Fruit fly (Drosophila melanogaster) whole organism, embryonic: Measurements from ENCODE around the gene CG2772.

Experiments
- Atf-2 ChIP-seq: fragments of 200-800 bp; sonication (Bioruptor generic); optimal IDR thresholded peaks from 2 replicates; lab custom pipeline; 2016; ENCODE audit warnings: missing biosample characterization, missing genetic modification characterization
- CG10267 ChIP-seq: fragments of 200-800 bp; sonication (Bioruptor generic); optimal IDR thresholded peaks from 2 replicates; lab custom pipeline; 2018; ENCODE audit warnings: missing biosample characterization, mild to moderate bottlenecking, missing genetic modification characterization, moderate library complexity
- CG11085 ChIP-seq: fragments of 200-800 bp; sonication (Bioruptor generic); IDR thresholded peaks from 2 replicates; pipeline ENCODE4 v1.3.6; 2022; ENCODE audit warnings: missing biosample characterization, missing genetic modification characterization
- CG11695 ChIP-seq: fragments of 200-800 bp; sonication (Bioruptor generic); IDR thresholded peaks from 3 replicates; pipeline ENCODE4 v1.3.6; 2022; ENCODE audit warnings: missing biosample characterization, missing genetic modification characterization
- CG11696 ChIP-seq: fragments of 200-800 bp; sonication (Bioruptor generic); IDR thresholded peaks from 2 replicates; pipeline ENCODE4 v1.3.6; 2022; ENCODE audit warnings: missing biosample characterization, missing genetic modification characterization
- CG1233 ChIP-seq: fragments of 200-800 bp; sonication (Bioruptor generic); optimal IDR thresholded peaks from 4 replicates; lab custom pipeline; 2018; ENCODE audit warnings: missing biosample characterization, mild to moderate bottlenecking, missing genetic modification characterization
- CG12942 ChIP-seq: fragments of 200-800 bp; sonication (Bioruptor generic); optimal IDR thresholded peaks from 3 replicates; lab custom pipeline; 2016; ENCODE audit warnings: missing biosample characterization, missing genetic modification characterization
- CG13296 ChIP-seq: fragments of 200-800 bp; sonication (Bioruptor generic); optimal IDR thresholded peaks from 3 replicates; lab custom pipeline; 2018; ENCODE audit warnings: missing biosample characterization, mild to moderate bottlenecking, missing genetic modification characterization
- CG15073 ChIP-seq: fragments of 200-800 bp; sonication (Bioruptor generic); optimal IDR thresholded peaks from 2 replicates; lab custom pipeline; 2016; ENCODE audit warnings: missing biosample characterization, missing genetic modification characterization
- CG1529 ChIP-seq: fragments of 200-800 bp; sonication (Bioruptor generic); optimal IDR thresholded peaks from 3 replicates; lab custom pipeline; 2018; ENCODE audit warnings: missing biosample characterization, missing genetic modification characterization
- CG15514 ChIP-seq: fragments of 200-800 bp; sonication (Bioruptor generic); optimal IDR thresholded peaks from 3 replicates; lab custom pipeline; 2017; ENCODE audit warnings: missing biosample characterization, missing genetic modification characterization, mild to moderate bottlenecking, moderate library complexity, missing genetic modification reagents
- CG16815 ChIP-seq: fragments of 200-800 bp; sonication (Bioruptor generic); optimal IDR thresholded peaks from 3 replicates; lab custom pipeline; 2017; ENCODE audit warnings: missing biosample characterization, mild to moderate bottlenecking, missing genetic modification characterization
- CG18262 ChIP-seq: fragments of 200-800 bp; optimal IDR thresholded peaks from 3 replicates; lab custom pipeline; 2019; ENCODE audit warnings: missing biosample characterization, mild to moderate bottlenecking, missing genetic modification characterization, moderate library complexity
- CG18599 ChIP-seq: fragments of 200-800 bp; sonication (Bioruptor generic); optimal IDR thresholded peaks from 3 replicates; lab custom pipeline; 2017; ENCODE audit warnings: missing biosample characterization, missing genetic modification characterization, mild to moderate bottlenecking, moderate library complexity, missing genetic modification reagents
- CG34224 ChIP-seq: fragments of 200-800 bp; sonication (Bioruptor generic); IDR thresholded peaks from 3 replicates; pipeline ENCODE4 v1.3.6; 2022; ENCODE audit warnings: missing biosample characterization, missing genetic modification characterization; ENCODE audit not compliant: partially characterized antibody
- CG4424 ChIP-seq: fragments of 200-800 bp; sonication (Bioruptor generic); optimal IDR thresholded peaks from 3 replicates; lab custom pipeline; 2016; ENCODE audit warnings: missing biosample characterization, missing genetic modification characterization
- CG4617 ChIP-seq: fragments of 200-800 bp; sonication (Bioruptor generic); optimal IDR thresholded peaks from 3 replicates; lab custom pipeline; 2016; ENCODE audit warnings: missing biosample characterization, missing genetic modification characterization, borderline replicate concordance
- CG6683 ChIP-seq: fragments of 200-800 bp; sonication (Bioruptor generic); optimal IDR thresholded peaks from 2 replicates; lab custom pipeline; 2017; ENCODE audit warnings: missing biosample characterization, mild to moderate bottlenecking, missing genetic modification characterization, missing genetic modification reagents
- CG7271 ChIP-seq: fragments of 200-800 bp; sonication (Bioruptor generic); optimal IDR thresholded peaks from 2 replicates; lab custom pipeline; 2018; ENCODE audit warnings: missing biosample characterization, mild to moderate bottlenecking, missing genetic modification characterization, moderate library complexity
- CG8388 ChIP-seq: fragments of 200-800 bp; sonication (Bioruptor generic); optimal IDR thresholded peaks from 2 replicates; lab custom pipeline; 2019; ENCODE audit warnings: missing biosample characterization, mild to moderate bottlenecking, missing genetic modification characterization, moderate library complexity
- CG8944 ChIP-seq: fragments of 200-800 bp; sonication (Bioruptor generic); optimal IDR thresholded peaks from 3 replicates; lab custom pipeline; 2016; ENCODE audit warnings: missing biosample characterization, missing genetic modification characterization
- CG9437 ChIP-seq: fragments of 200-800 bp; sonication (Bioruptor generic); optimal IDR thresholded peaks from 2 replicates; lab custom pipeline; 2018; ENCODE audit warnings: missing biosample characterization, mild to moderate bottlenecking, missing genetic modification characterization
- CG9932 ChIP-seq: fragments of 200-800 bp; sonication (Bioruptor generic); IDR thresholded peaks from 2 replicates; pipeline ENCODE4 v1.3.6; 2022; ENCODE audit warnings: missing biosample characterization, missing genetic modification characterization
- ERR ChIP-seq: fragments of 200-800 bp; sonication (Bioruptor generic); optimal IDR thresholded peaks from 2 replicates; lab custom pipeline; 2016; ENCODE audit warnings: missing biosample characterization, missing genetic modification characterization
- Elba2 ChIP-seq: fragments of 200-800 bp; sonication (Bioruptor generic); optimal IDR thresholded peaks from 3 replicates; lab custom pipeline; 2016; ENCODE audit warnings: missing biosample characterization, missing genetic modification characterization
- Ets65A ChIP-seq: fragments of 200-800 bp; sonication (Bioruptor generic); peaks from one replicate; lab custom pipeline; 2016; ENCODE audit warnings: missing biosample characterization, missing genetic modification characterization
- Gsc ChIP-seq: fragments of 200-800 bp; sonication (Bioruptor generic); IDR thresholded peaks from 2 replicates; pipeline ENCODE4 v1.3.6; 2022; ENCODE audit warnings: missing biosample characterization, missing genetic modification characterization
- HLH54F ChIP-seq: fragments of 200-800 bp; sonication (Bioruptor generic); optimal IDR thresholded peaks from 3 replicates; lab custom pipeline; 2016; ENCODE audit warnings: missing biosample characterization, missing genetic modification characterization
- Hmr ChIP-seq: fragments of 200-800 bp; sonication (Bioruptor generic); optimal IDR thresholded peaks from 3 replicates; lab custom pipeline; 2017; ENCODE audit warnings: mild to moderate bottlenecking, missing biosample characterization, missing genetic modification reagents, missing genetic modification characterization
- Hr3 ChIP-seq: fragments of 200-800 bp; sonication (Bioruptor generic); optimal IDR thresholded peaks from 3 replicates; lab custom pipeline; 2016; ENCODE audit warnings: missing biosample characterization, missing genetic modification characterization
- Nf-YB ChIP-seq: fragments of 200-800 bp; sonication (Bioruptor generic); optimal IDR thresholded peaks from 3 replicates; lab custom pipeline; 2019; ENCODE audit warnings: missing biosample characterization, mild to moderate bottlenecking, missing genetic modification characterization, moderate library complexity
- NfI ChIP-seq: fragments of 200-800 bp; sonication (Bioruptor generic); optimal IDR thresholded peaks from 3 replicates; lab custom pipeline; 2018; ENCODE audit warnings: missing biosample characterization, mild to moderate bottlenecking, missing genetic modification characterization, moderate library complexity
- Scr ChIP-seq: fragments of 200-800 bp; sonication (Bioruptor generic); IDR thresholded peaks from 2 replicates; pipeline ENCODE4 v1.3.6; 2022; ENCODE audit warnings: missing biosample characterization, missing genetic modification characterization; ENCODE audit not compliant: partially characterized antibody
- YL-1 ChIP-seq: fragments of 200-800 bp; sonication (Bioruptor generic); optimal IDR thresholded peaks from 3 replicates; lab custom pipeline; 2017; ENCODE audit warnings: missing biosample characterization, mild to moderate bottlenecking, missing genetic modification characterization
- ac ChIP-seq: fragments of 200-800 bp; sonication (Bioruptor generic); optimal IDR thresholded peaks from 3 replicates; lab custom pipeline; 2017; ENCODE audit warnings: missing biosample characterization, mild to moderate bottlenecking, missing genetic modification characterization
- aop ChIP-seq: fragments of 200-800 bp; sonication (Bioruptor generic); IDR thresholded peaks from 2 replicates; pipeline ENCODE4 v1.3.6; 2022; ENCODE audit warnings: missing biosample characterization, missing genetic modification characterization
- ara ChIP-seq: fragments of 200-800 bp; sonication (Bioruptor generic); IDR thresholded peaks from 2 replicates; pipeline ENCODE4 v1.3.6; 2022; ENCODE audit warnings: missing biosample characterization, missing genetic modification characterization
- bbx ChIP-seq: fragments of 200-800 bp; sonication (Bioruptor generic); IDR thresholded peaks from 2 replicates; pipeline ENCODE4 v1.3.6; 2022; ENCODE audit warnings: missing biosample characterization, missing genetic modification characterization; ENCODE audit not compliant: partially characterized antibody
- chm ChIP-seq: fragments of 200-800 bp; sonication (Bioruptor generic); IDR thresholded peaks from 2 replicates; pipeline ENCODE4 v1.3.6; 2022; ENCODE audit warnings: missing biosample characterization, missing genetic modification characterization
- gcm2 ChIP-seq: fragments of 200-800 bp; sonication (Bioruptor generic); optimal IDR thresholded peaks from 2 replicates; lab custom pipeline; 2016; ENCODE audit warnings: missing biosample characterization, missing genetic modification characterization
- gfzf ChIP-seq: fragments of 200-800 bp; sonication (Bioruptor generic); optimal IDR thresholded peaks from 2 replicates; lab custom pipeline; 2016; ENCODE audit warnings: missing biosample characterization, mild to moderate bottlenecking, missing genetic modification characterization, moderate library complexity
- gsb-n ChIP-seq: fragments of 200-800 bp; sonication (Bioruptor generic); optimal IDR thresholded peaks from 3 replicates; lab custom pipeline; 2018; ENCODE audit warnings: missing biosample characterization, mild to moderate bottlenecking, missing genetic modification characterization
- kah ChIP-seq: fragments of 200-800 bp; sonication (Bioruptor generic); optimal IDR thresholded peaks from 2 replicates; lab custom pipeline; 2018; ENCODE audit warnings: missing biosample characterization, mild to moderate bottlenecking, missing genetic modification characterization
- mirr ChIP-seq: fragments of 200-800 bp; sonication (Bioruptor generic); optimal IDR thresholded peaks from 3 replicates; lab custom pipeline; 2018; ENCODE audit warnings: missing biosample characterization, mild to moderate bottlenecking, missing genetic modification characterization
- nom ChIP-seq: fragments of 200-800 bp; sonication (Bioruptor generic); optimal IDR thresholded peaks from 2 replicates; lab custom pipeline; 2017; ENCODE audit warnings: missing biosample characterization, missing genetic modification characterization, mild to moderate bottlenecking, moderate library complexity, missing genetic modification reagents
- sisA ChIP-seq: fragments of 200-800 bp; sonication (Bioruptor generic); IDR thresholded peaks from 2 replicates; pipeline ENCODE4 v1.3.6; 2022; ENCODE audit warnings: missing biosample characterization, missing genetic modification characterization
- so ChIP-seq: fragments of 200-800 bp; sonication (Bioruptor generic); IDR thresholded peaks from 3 replicates; pipeline ENCODE4 v1.3.6; 2022; ENCODE audit warnings: missing biosample characterization, missing genetic modification characterization
- tup ChIP-seq: fragments of 200-800 bp; sonication (Bioruptor generic); optimal IDR thresholded peaks from 2 replicates; lab custom pipeline; 2016; ENCODE audit warnings: missing biosample characterization, mild to moderate bottlenecking, missing genetic modification characterization, moderate library complexity
- unc-4 ChIP-seq: fragments of 200-800 bp; sonication (Bioruptor generic); IDR thresholded peaks from 2 replicates; pipeline ENCODE4 v1.3.6; 2022; ENCODE audit warnings: missing biosample characterization, missing genetic modification characterization; ENCODE audit not compliant: partially characterized antibody
- unpg ChIP-seq: fragments of 200-800 bp; sonication (Bioruptor generic); optimal IDR thresholded peaks from 3 replicates; lab custom pipeline; 2018; ENCODE audit warnings: missing biosample characterization, mild to moderate bottlenecking, missing genetic modification characterization, moderate library complexity
- vnd ChIP-seq: fragments of 200-800 bp; sonication (Bioruptor generic); IDR thresholded peaks from 3 replicates; pipeline ENCODE4 v1.3.6; 2022; ENCODE audit warnings: missing biosample characterization, missing genetic modification characterization; ENCODE audit not compliant: partially characterized antibody

Gene CG2772

dm6 chr2L:3397594-3398073 is 48.2 kb upstream of the CG2772 start, which contains the start of gene CG34175 (continued):
- TF ChIP-seq aop (GFP tag; lab: Robert Waterston, UW) (no peak), so (no peak), CG34224 (no peak), gfzf (GFP tag; lab: Kevin White, UChicago) (no peak), CG6683 (GFP tag; lab: Kevin White, UChicago) (no peak), CG10267 (tag; lab: Kevin White, UChicago) (no peak), CG9437 (GFP tag; lab: Kevin White, UChicago) (no peak), CG9932 (GFP tag; lab: Robert Waterston, UW) (no peak), vnd (GFP tag; lab: Robert Waterston, UW) (no peak), sisA (no peak), gsb-n (tag; lab: Kevin White, UChicago) (no peak), Gsc (GFP tag; lab: Robert Waterston, UW) (no peak), ac (no peak), YL-1 (no peak), CG11696 (no peak), Hr3 (GFP tag; lab: Kevin White, UChicago) (no peak), CG12942 (GFP tag; lab: Kevin White, UChicago) (no peak), unc-4 (GFP tag; lab: Robert Waterston, UW) (no peak), CG11085 (GFP tag; lab: Robert Waterston, UW) (no peak), ara (GFP tag; lab: Robert Waterston, UW) (no peak), ERR (GFP tag; lab: Kevin White, UChicago) (no peak), CG18599 (GFP tag; lab: Kevin White, UChicago) (peak; percentile 27), mirr (GFP tag; lab: Kevin White, UChicago) (peak; percentile 2), CG18262 (tag; lab: Kevin White, UChicago) (no peak), kah (GFP tag; lab: Kevin White, UChicago) (no peak), CG11695 (GFP tag; lab: Robert Waterston, UW) (no peak), CG13296 (GFP tag; lab: Kevin White, UChicago) (no peak), CG16815 (no peak), bbx (GFP tag; lab: Robert Waterston, UW) (no peak), CG15073 (no peak), gcm2 (GFP tag; lab: Kevin White, UChicago) (no peak), CG15514 (GFP tag; lab: Kevin White, UChicago) (peak; percentile 2), Hmr (peak; percentile 16), NfI (GFP tag; lab: Kevin White, UChicago) (no peak), CG7271 (tag; lab: Kevin White, UChicago) (no peak), CG4617 (GFP tag; lab: Kevin White, UChicago) (no peak), Scr (GFP tag; lab: Robert Waterston, UW) (no peak), CG1233 (GFP tag; lab: Kevin White, UChicago) (no peak), chm (no peak), CG4424 (GFP tag; lab: Kevin White, UChicago) (no peak), CG1529 (GFP tag; lab: Kevin White, UChicago) (no peak), CG8388 (no peak), unpg (GFP tag; lab: Kevin White, UChicago) (no peak), Elba2 (no peak), CG8944 (GFP tag; lab: Kevin White, UChicago) (no peak), nom (GFP tag; lab: Kevin White, UChicago) (no peak), tup (GFP tag; lab: Kevin White, UChicago) (no peak), Atf-2 (no peak), Nf-YB (no peak), Ets65A (no peak), HLH54F (GFP tag; lab: Kevin White, UChicago) (no peak)
